Worm (Caenorhabditis elegans) whole organism, L4 larva: ENCODE data around the gene ceh-28.

Experiments
- F10B5.3 ChIP-seq: sonication (generic microtip); optimal IDR thresholded peaks from 2 replicates; lab custom pipeline; 2016; ENCODE audit warnings: mild to moderate bottlenecking, missing genetic modification characterization, missing compliant biosample characterization
- F37D6.2 ChIP-seq: sonication (generic microtip); optimal IDR thresholded peaks from 2 replicates; lab custom pipeline; 2016; ENCODE audit warnings: mild to moderate bottlenecking, missing genetic modification characterization, missing compliant biosample characterization
- R02D3.7 ChIP-seq: fragments of 150-350 bp; sonication (generic microtip); optimal IDR thresholded peaks from 3 replicates; lab custom pipeline; 2014; ENCODE audit warnings: missing biosample characterization, missing genetic modification characterization
- Y48G9A.11 ChIP-seq: fragments of 200-800 bp; sonication (Bioruptor generic); IDR thresholded peaks from 2 replicates; pipeline ENCODE4 v1.3.6; 2022; ENCODE audit warnings: missing genetic modification reagents, missing genetic modification characterization, missing compliant biosample characterization
- Y5F2A.4 ChIP-seq: fragments of 200-800 bp; sonication (Bioruptor generic); optimal IDR thresholded peaks from 2 replicates; lab custom pipeline; 2018; ENCODE audit warnings: mild to moderate bottlenecking, missing genetic modification characterization, missing compliant biosample characterization
- ZK337.2 ChIP-seq: fragments of 200-800 bp; sonication (Bioruptor generic); IDR thresholded peaks from 2 replicates; pipeline ENCODE4 v1.3.6; 2022; ENCODE audit warnings: missing genetic modification reagents, missing genetic modification characterization, missing compliant biosample characterization
- ZK546.5 ChIP-seq, 2 experiments: sonication (generic microtip); optimal IDR thresholded peaks; 2 replicates each; lab custom pipeline; 2017; ENCODE audit warnings: missing biosample characterization in 2 of 2, missing genetic modification characterization in 2 of 2
- aha-1 ChIP-seq: fragments of 150-350 bp; peaks from one replicate; lab custom pipeline; 2014; ENCODE audit warnings: missing biosample characterization, missing genetic modification characterization
- ama-1 ChIP-seq: fragments of 150-350 bp; optimal IDR thresholded peaks from 2 replicates; lab custom pipeline; 2014; ENCODE audit warnings: inconsistent platforms, mixed read lengths
- ceh-20 ChIP-seq: fragments of 200-800 bp; sonication (Bioruptor generic); IDR thresholded peaks from 2 replicates; pipeline ENCODE4 v1.3.6; 2022; ENCODE audit warnings: missing genetic modification reagents, missing genetic modification characterization, missing compliant biosample characterization
- ceh-28 ChIP-seq: fragments of 150-350 bp; optimal IDR thresholded peaks from 2 replicates; lab custom pipeline; 2014; ENCODE audit warnings: missing biosample characterization, missing genetic modification reagents, missing genetic modification characterization
- ctbp-1 ChIP-seq: fragments of 200-800 bp; sonication (Bioruptor generic); IDR thresholded peaks from 2 replicates; pipeline ENCODE4 v1.3.6; 2022; ENCODE audit warnings: missing genetic modification reagents, missing genetic modification characterization, missing compliant biosample characterization
- daf-16 ChIP-seq, 3 experiments: sonication (generic microtip); optimal IDR thresholded peaks; 2 replicates each; lab custom pipeline; 2016 to 2017; ENCODE audit warnings: missing genetic modification characterization in 3 of 3, missing genetic modification reagents in 3 of 3, mild to moderate bottlenecking in 2 of 3, missing compliant biosample characterization in 2 of 3, missing biosample characterization in 1 of 3, moderate library complexity in 1 of 3
- daf-8 ChIP-seq: fragments of 200-800 bp; sonication (Bioruptor generic); IDR thresholded peaks from 2 replicates; pipeline ENCODE4 v1.3.6; 2022; ENCODE audit warnings: missing genetic modification characterization, missing compliant biosample characterization
- dmd-9 ChIP-seq: fragments of 200-800 bp; sonication (Bioruptor generic); IDR thresholded peaks from 2 replicates; pipeline ENCODE4 v1.3.6; 2022; ENCODE audit warnings: missing genetic modification reagents, missing genetic modification characterization, missing compliant biosample characterization
- egl-27 ChIP-seq: sonication (generic microtip); optimal IDR thresholded peaks from 3 replicates; lab custom pipeline; 2017; ENCODE audit warnings: missing biosample characterization, missing genetic modification reagents, missing genetic modification characterization
- hlh-30 ChIP-seq: sonication (generic microtip); optimal IDR thresholded peaks from 2 replicates; lab custom pipeline; 2017; ENCODE audit warnings: antibody characterized with exemption, mild to moderate bottlenecking, missing genetic modification characterization, missing compliant biosample characterization; ENCODE audit not compliant: insufficient read depth
- jun-1 ChIP-seq: fragments of 150-350 bp; optimal IDR thresholded peaks from 2 replicates; lab custom pipeline; 2014; ENCODE audit warnings: missing biosample characterization, missing genetic modification reagents, missing genetic modification characterization
- lir-3 ChIP-seq: sonication (generic microtip); optimal IDR thresholded peaks from 2 replicates; lab custom pipeline; 2016; ENCODE audit warnings: mild to moderate bottlenecking, missing genetic modification characterization, missing compliant biosample characterization
- mes-2 ChIP-seq: sonication (generic microtip); optimal IDR thresholded peaks from 2 replicates; lab custom pipeline; 2016; ENCODE audit warnings: missing genotype, mild to moderate bottlenecking, missing genetic modification characterization, missing compliant biosample characterization; ENCODE audit not compliant: poor library complexity, severe bottlenecking
- nhr-11 ChIP-seq: fragments of 150-350 bp; optimal IDR thresholded peaks from 2 replicates; lab custom pipeline; 2014; ENCODE audit warnings: missing biosample characterization, missing genetic modification characterization
- nhr-237 ChIP-seq: sonication (generic microtip); optimal IDR thresholded peaks from 2 replicates; lab custom pipeline; 2017; ENCODE audit warnings: missing biosample characterization, missing genetic modification characterization
- nhr-28 ChIP-seq: fragments of 150-350 bp; optimal IDR thresholded peaks from 2 replicates; lab custom pipeline; 2014; ENCODE audit warnings: missing biosample characterization, missing genetic modification characterization
- nhr-6 ChIP-seq: fragments of 150-350 bp; optimal IDR thresholded peaks from 2 replicates; lab custom pipeline; 2014; ENCODE audit warnings: missing biosample characterization, missing genetic modification characterization
- pha-4 ChIP-seq, 2 experiments: fragments of 150-350 bp in 1 of 2; fragments of 200-800 bp in 1 of 2; sonication (Bioruptor generic) in 1 of 2; IDR thresholded peaks in 1 of 2; optimal IDR thresholded peaks in 1 of 2; 2 replicates each; pipeline versions ENCODE4 v1.3.6 to Lab custom; 2014 to 2022; ENCODE audit warnings: missing genetic modification characterization in 2 of 2, missing genetic modification reagents in 2 of 2, missing biosample characterization in 1 of 2, missing compliant biosample characterization in 1 of 2
- pqm-1 ChIP-seq: sonication (generic microtip); optimal IDR thresholded peaks from 2 replicates; lab custom pipeline; 2017; ENCODE audit warnings: missing biosample characterization, missing genetic modification characterization
- saeg-2 ChIP-seq: fragments of 200-800 bp; sonication (Bioruptor generic); IDR thresholded peaks from 2 replicates; pipeline ENCODE4 v1.3.6; 2022; ENCODE audit warnings: missing genetic modification reagents, missing genetic modification characterization, missing compliant biosample characterization
- skn-1 ChIP-seq: fragments of 150-350 bp; optimal IDR thresholded peaks from 2 replicates; lab custom pipeline; 2014; ENCODE audit warnings: missing biosample characterization, missing genetic modification characterization
- snpc-4 ChIP-seq: fragments of 150-350 bp; optimal IDR thresholded peaks from 2 replicates; lab custom pipeline; 2014; ENCODE audit warnings: missing biosample characterization, missing genetic modification characterization
- tag-97 ChIP-seq: fragments of 200-800 bp; sonication (Bioruptor generic); IDR thresholded peaks from 2 replicates; pipeline ENCODE4 v1.3.6; 2022; ENCODE audit warnings: missing genetic modification characterization, missing compliant biosample characterization
- unc-130 ChIP-seq: sonication (generic microtip); optimal IDR thresholded peaks from 2 replicates; lab custom pipeline; 2016; ENCODE audit warnings: missing genetic modification reagents, missing genetic modification characterization, missing compliant biosample characterization
- unc-62 ChIP-seq, 3 experiments: fragments of 150-350 bp in 1 of 3; sonication (generic microtip); optimal IDR thresholded peaks in 2 of 3; peaks in 1 of 3; 1 replicate in 1 of 3; 2 replicates in 2 of 3; lab custom pipeline; 2014 to 2017; ENCODE audit warnings: missing biosample characterization in 3 of 3, missing genetic modification characterization in 3 of 3, missing genetic modification reagents in 3 of 3, missing genotype in 1 of 3
- zfp-2 ChIP-seq: sonication (generic microtip); optimal IDR thresholded peaks from 2 replicates; lab custom pipeline; 2016; ENCODE audit warnings: mild to moderate bottlenecking, missing genetic modification characterization, missing compliant biosample characterization
- zfp-3 ChIP-seq: fragments of 200-800 bp; sonication (Bioruptor generic); conservative IDR thresholded peaks from 2 replicates; pipeline ENCODE4 v1.3.6; 2022; ENCODE audit warnings: missing genetic modification reagents, missing genetic modification characterization, missing compliant biosample characterization
- zip-11 ChIP-seq: fragments of 200-800 bp; sonication (Bioruptor generic); IDR thresholded peaks from 2 replicates; pipeline ENCODE4 v1.3.6; 2022; ENCODE audit warnings: missing genetic modification characterization, missing compliant biosample characterization
- ztf-7 ChIP-seq: fragments of 150-350 bp; optimal IDR thresholded peaks from 2 replicates; lab custom pipeline; 2014; ENCODE audit warnings: missing biosample characterization, missing genetic modification characterization

ceh-28 gene

ce11 chrX:13061366-13061765 lies 13.1 kb upstream of the ceh-28 start:
- TF ChIP-seq unc-62 (GFP tag; optimal IDR thresholded peaks at IDR 0.05 in 1 of 2; lab: Kevin White, UChicago) = peak in 1 of 2 experiments; percentile 98
- TF ChIP-seq unc-62 (tag; optimal IDR thresholded peaks at IDR 0.05; lab: Kevin White, UChicago) = no peak
- TF ChIP-seq ceh-28 (tag; lab: Kevin White, UChicago) = no peak
- TF ChIP-seq F10B5.3 (tag; lab: Kevin White, UChicago) = no peak
- TF ChIP-seq mes-2 (tag; lab: Kevin White, UChicago) = no peak
- TF ChIP-seq hlh-30 (tag; lab: Kevin White, UChicago) = peak; percentile 37
- no peak for TF ChIP-seq tag-97
- TF ChIP-seq ceh-20 (GFP tag; lab: Robert Waterston, UW) = 0 out of 2 replicates have a peak, but pooled peaks have one; percentile 37
- no peak for TF ChIP-seq ZK337.2 (GFP tag; lab: Robert Waterston, UW)
- TF ChIP-seq Y5F2A.4 = no peak

ce11 chrX:13062934-13063585 lies 11.4 kb upstream of the ceh-28 start, which contains the start of gene K03A11.5:
TSS of gene K03A11.5 (plus strand) at chrX:13063535.
- peak; percentile 23 for TF ChIP-seq nhr-28
- peak; percentile 58 for TF ChIP-seq pqm-1 (tag; lab: Kevin White, UChicago)
- no peak for TF ChIP-seq saeg-2
- no peak for TF ChIP-seq daf-16 (GFP tag; optimal IDR thresholded peaks at IDR 0.05; lab: Kevin White, UChicago)
- peak; percentile 57 for TF ChIP-seq daf-16 (tag; optimal IDR thresholded peaks at IDR 0.05; lab: Kevin White, UChicago)
- TF ChIP-seq aha-1 (tag; lab: Kevin White, UChicago) = peak; percentile 30
- TF ChIP-seq nhr-11 (tag; lab: Kevin White, UChicago) = no peak

DNA sequence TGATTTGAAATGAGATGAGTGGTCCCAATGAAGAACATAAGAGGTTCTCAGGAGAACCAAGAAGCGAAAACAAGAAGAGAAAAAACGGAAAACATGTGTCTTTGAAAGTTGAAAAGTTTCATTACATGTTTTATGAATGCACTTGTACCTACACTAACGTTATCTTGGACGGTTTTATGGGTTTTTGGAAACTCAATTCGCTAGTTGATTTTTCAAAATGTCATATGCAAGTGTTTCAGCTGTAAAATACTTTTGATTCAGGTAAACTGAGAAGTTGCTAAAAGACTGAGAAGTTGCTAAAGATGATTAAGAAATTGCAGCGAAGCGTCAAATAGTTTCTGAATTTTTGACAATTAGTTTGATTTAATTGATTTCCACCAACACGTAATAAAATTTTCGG lies 3.4 kb upstream of the ceh-28 start, which contains the start of gene cpx-2:
Gene cpx-2, minus strand, starts transcription at position 101 of the 400 bp plus-strand sequence.
- TF ChIP-seq unc-130 (no peak), lir-3 (tag; lab: Kevin White, UChicago) (no peak), nhr-237 (no peak), ZK546.5 (tag; optimal IDR thresholded peaks at IDR 0.05; lab: Kevin White, UChicago) (no peak), Y48G9A.11 (GFP tag; lab: Robert Waterston, UW) (no peak), zip-11 (GFP tag; lab: Robert Waterston, UW) (no peak), dmd-9 (GFP tag; lab: Robert Waterston, UW) (no peak), zfp-2 (no peak), F37D6.2 (tag; lab: Kevin White, UChicago) (no peak), ama-1 (lab: Kevin White, UChicago) (no peak), nhr-6 (tag; lab: Kevin White, UChicago) (no peak), ztf-7 (tag; lab: Kevin White, UChicago) (no peak)

DNA sequence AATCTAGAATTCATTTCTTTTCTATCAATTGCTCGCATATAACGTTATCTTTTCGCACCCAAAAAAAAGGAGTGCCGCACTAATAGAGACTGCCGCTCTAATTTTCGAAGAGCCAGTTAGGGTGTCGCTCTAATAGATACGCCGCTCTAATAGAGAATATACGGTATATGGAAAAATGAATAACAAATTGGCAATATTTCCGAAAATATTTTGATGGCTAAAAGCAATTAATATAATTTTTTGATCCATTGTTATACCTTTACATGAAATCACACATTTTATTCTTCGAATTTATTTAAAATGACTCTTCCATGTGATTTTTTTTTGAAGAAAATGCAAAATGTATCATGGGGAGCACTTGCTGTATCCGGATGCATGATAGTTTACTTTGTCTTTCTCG lies 3.4 kb downstream of the ceh-28 start, which contains the start of gene K03A11.4:
Gene K03A11.4, plus strand, starts transcription at position 301 of the 400 bp plus-strand sequence.
- TF ChIP-seq saeg-2 (no peak), daf-8 (no peak), F37D6.2 (tag; lab: Kevin White, UChicago) (no peak), egl-27 (tag; lab: Kevin White, UChicago) (no peak), jun-1 (tag; lab: Kevin White, UChicago) (no peak), zfp-3 (GFP tag; lab: Robert Waterston, UW) (no peak), ceh-20 (GFP tag; lab: Robert Waterston, UW) (no peak), snpc-4 (tag; lab: Kevin White, UChicago) (no peak), skn-1 (tag; lab: Kevin White, UChicago) (no peak), pha-4 (GFP tag; IDR thresholded peaks at IDR 0.05; lab: Robert Waterston, UW) (no peak), pha-4 (tag; optimal IDR thresholded peaks at IDR 0.05; lab: Kevin White, UChicago) (no peak), ctbp-1 (GFP tag; lab: Robert Waterston, UW) (no peak), R02D3.7 (tag; lab: Kevin White, UChicago) (no peak)
